Worm (Caenorhabditis elegans): ENCODE results near the gene B0238.12.

- no peak for TF ChIP-seq nhr-12 (tag; optimal IDR thresholded peaks at IDR 0.05)
- TF ChIP-seq unc-62 (GFP tag; optimal IDR thresholded peaks at IDR 0.05) = no peak
- no peak for TF ChIP-seq ama-1 (optimal IDR thresholded peaks at IDR 0.05)
- TF ChIP-seq egl-27 (tag; optimal IDR thresholded peaks at IDR 0.05) = no peak
- TF ChIP-seq pqm-1 (tag; optimal IDR thresholded peaks at IDR 0.05) = no peak
- no peak for TF ChIP-seq lin-15B (tag; optimal IDR thresholded peaks at IDR 0.05)
Observed at ce11 chrV:5233777-5234176, 31.9 kb upstream of the B0238.12 start, which contains the start of gene cest-32.
